Worm (Caenorhabditis elegans) whole organism, L4/young adult: ENCODE results near the gene prp-18.

ENCODE experiments used
- W03F9.2 ChIP-seq: fragments of 150-350 bp; optimal IDR thresholded peaks from 2 replicates; lab custom pipeline; 2014; ENCODE audit warnings: missing biosample characterization, missing genetic modification characterization
- dao-5 ChIP-seq: sonication (generic microtip); optimal IDR thresholded peaks from 2 replicates; lab custom pipeline; 2016; ENCODE audit warnings: missing genotype, missing genetic modification characterization, moderate library complexity, missing compliant biosample characterization
- him-1 ChIP-seq: sonication (generic microtip); optimal IDR thresholded peaks from 2 replicates; lab custom pipeline; 2016; ENCODE audit warnings: missing genotype, missing genetic modification reagents, missing genetic modification characterization, missing compliant biosample characterization

DNA sequence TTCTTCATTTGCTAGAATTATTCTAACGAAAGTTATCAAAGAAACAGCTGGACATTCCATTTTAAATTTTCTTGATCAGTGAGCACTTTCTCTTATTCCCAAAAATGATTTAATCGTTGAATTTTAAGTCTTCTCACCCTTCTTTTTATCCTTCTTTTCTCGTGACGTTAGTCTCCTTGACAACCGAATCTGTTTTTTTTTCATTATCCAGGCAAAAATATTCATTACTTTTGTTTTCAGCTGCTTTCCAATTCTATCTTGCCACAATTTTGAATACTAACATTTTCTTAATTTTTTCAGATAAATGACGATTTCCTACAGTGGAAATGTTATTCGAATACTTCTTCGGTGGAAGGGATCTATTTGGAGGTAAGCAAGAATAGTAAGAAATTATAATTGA, 19.4 kb upstream of the prp-18 start, which contains the start of gene best-13:
- no peak for TF ChIP-seq him-1
- TF ChIP-seq W03F9.2 (tag; lab: Kevin White, UChicago): no peak
- TF ChIP-seq dao-5 (tag; lab: Kevin White, UChicago): no peak
